Fruit fly (Drosophila melanogaster) whole organism, embryonic: ENCODE data around the gene CG31832.
A peak's percentile ranks its signal among the peaks of the same experiment; 100 is the strongest.

Source experiments
- Antp ChIP-seq: fragments of 200-800 bp; sonication (Bioruptor generic); optimal IDR thresholded peaks from 3 replicates; lab custom pipeline; 2016; ENCODE audit warnings: missing biosample characterization, missing genetic modification characterization
- Atf3 ChIP-seq: fragments of 200-800 bp; sonication (Bioruptor generic); optimal IDR thresholded peaks from 3 replicates; lab custom pipeline; 2016; ENCODE audit warnings: missing biosample characterization, missing genetic modification characterization
- BEAF-32 ChIP-seq: fragments of 200-800 bp; sonication (Bioruptor generic); optimal IDR thresholded peaks from 3 replicates; lab custom pipeline; 2017; ENCODE audit warnings: missing biosample characterization, missing genetic modification characterization, mild to moderate bottlenecking, moderate library complexity, missing genetic modification reagents
- C15 ChIP-seq: fragments of 200-800 bp; sonication (Bioruptor generic); IDR thresholded peaks from 3 replicates; pipeline ENCODE4 v1.3.6; 2022; ENCODE audit warnings: missing biosample characterization, missing genetic modification characterization
- CG1024 ChIP-seq: fragments of 200-800 bp; sonication (Bioruptor generic); IDR thresholded peaks from 2 replicates; pipeline ENCODE4 v1.3.6; 2022; ENCODE audit warnings: missing biosample characterization, missing genetic modification characterization
- CG13123 ChIP-seq: fragments of 200-800 bp; sonication (Bioruptor generic); optimal IDR thresholded peaks from 2 replicates; lab custom pipeline; 2016; ENCODE audit warnings: missing biosample characterization, missing genetic modification characterization
- CG13424 ChIP-seq: fragments of 200-800 bp; sonication (Bioruptor generic); optimal IDR thresholded peaks from 2 replicates; lab custom pipeline; 2019; ENCODE audit warnings: missing biosample characterization, mild to moderate bottlenecking, missing genetic modification characterization, moderate library complexity
- CG15601 ChIP-seq: fragments of 200-800 bp; sonication (Bioruptor generic); optimal IDR thresholded peaks from 3 replicates; lab custom pipeline; 2019; ENCODE audit warnings: missing biosample characterization, mild to moderate bottlenecking, missing genetic modification characterization, moderate library complexity
- CG17361 ChIP-seq: fragments of 200-800 bp; sonication (Bioruptor generic); IDR thresholded peaks from 3 replicates; pipeline ENCODE4 v1.3.6; 2022; ENCODE audit warnings: missing biosample characterization, missing genetic modification characterization
- CG18262 ChIP-seq: fragments of 200-800 bp; optimal IDR thresholded peaks from 3 replicates; lab custom pipeline; 2019; ENCODE audit warnings: missing biosample characterization, mild to moderate bottlenecking, missing genetic modification characterization, moderate library complexity
- CG18764 ChIP-seq: fragments of 200-800 bp; sonication (Bioruptor generic); optimal IDR thresholded peaks from 3 replicates; lab custom pipeline; 2016; ENCODE audit warnings: missing biosample characterization, missing genetic modification characterization
- CG2202 ChIP-seq: fragments of 200-800 bp; sonication (Bioruptor generic); optimal IDR thresholded peaks from 2 replicates; lab custom pipeline; 2018; ENCODE audit warnings: missing biosample characterization, mild to moderate bottlenecking, missing genetic modification characterization
- CG2678 ChIP-seq: fragments of 200-800 bp; sonication (Bioruptor generic); optimal IDR thresholded peaks from 3 replicates; lab custom pipeline; 2019; ENCODE audit warnings: missing biosample characterization, mild to moderate bottlenecking, missing genetic modification characterization, moderate library complexity
- CG3065 ChIP-seq: fragments of 200-800 bp; sonication (Bioruptor generic); optimal IDR thresholded peaks from 2 replicates; lab custom pipeline; 2016; ENCODE audit warnings: missing biosample characterization, missing genetic modification characterization
- CG31388 ChIP-seq: fragments of 200-800 bp; sonication (Bioruptor generic); optimal IDR thresholded peaks from 2 replicates; lab custom pipeline; 2016; ENCODE audit warnings: missing biosample characterization, missing genetic modification characterization
- CG31441 ChIP-seq: fragments of 200-800 bp; sonication (Bioruptor generic); IDR thresholded peaks from 2 replicates; pipeline ENCODE4 v1.3.6; 2022; ENCODE audit warnings: missing biosample characterization, missing genetic modification characterization
- CG42726 ChIP-seq: fragments of 200-800 bp; sonication (Bioruptor generic); IDR thresholded peaks from 2 replicates; pipeline ENCODE4 v1.3.6; 2022; ENCODE audit warnings: missing biosample characterization, missing genetic modification characterization; ENCODE audit not compliant: partially characterized antibody
- CG4820 ChIP-seq: fragments of 200-800 bp; sonication (Bioruptor generic); optimal IDR thresholded peaks from 3 replicates; lab custom pipeline; 2016; ENCODE audit warnings: missing biosample characterization, missing genetic modification characterization
- CG5245 ChIP-seq: fragments of 200-800 bp; sonication (Bioruptor generic); optimal IDR thresholded peaks from 3 replicates; lab custom pipeline; 2016; ENCODE audit warnings: missing biosample characterization, missing genetic modification characterization
- CG6689 ChIP-seq: fragments of 200-800 bp; sonication (Bioruptor generic); IDR thresholded peaks from 2 replicates; pipeline ENCODE4 v1.3.6; 2022; ENCODE audit warnings: missing biosample characterization, missing genetic modification characterization
- CG7556 ChIP-seq: fragments of 200-800 bp; sonication (Bioruptor generic); optimal IDR thresholded peaks from 2 replicates; lab custom pipeline; 2017; ENCODE audit warnings: missing biosample characterization, mild to moderate bottlenecking, missing genetic modification characterization
- CG7928 ChIP-seq: fragments of 200-800 bp; sonication (Bioruptor generic); optimal IDR thresholded peaks from 2 replicates; lab custom pipeline; 2017; ENCODE audit warnings: missing biosample characterization, mild to moderate bottlenecking, missing genetic modification characterization
- CG8944 ChIP-seq: fragments of 200-800 bp; sonication (Bioruptor generic); optimal IDR thresholded peaks from 3 replicates; lab custom pipeline; 2016; ENCODE audit warnings: missing biosample characterization, missing genetic modification characterization
- Chrac-16 ChIP-seq: fragments of 200-800 bp; sonication (Bioruptor generic); optimal IDR thresholded peaks from 3 replicates; lab custom pipeline; 2016; ENCODE audit warnings: missing biosample characterization, missing genetic modification characterization
- H15 ChIP-seq: fragments of 200-800 bp; sonication (Bioruptor generic); IDR thresholded peaks from 3 replicates; pipeline ENCODE4 v1.3.6; 2022; ENCODE audit warnings: missing biosample characterization, missing genetic modification characterization
- Hsf ChIP-seq: fragments of 200-800 bp; sonication (Bioruptor generic); optimal IDR thresholded peaks from 3 replicates; lab custom pipeline; 2016; ENCODE audit warnings: missing biosample characterization, missing genetic modification characterization
- Jarid2 ChIP-seq: fragments of 200-800 bp; sonication (Bioruptor generic); optimal IDR thresholded peaks from 3 replicates; lab custom pipeline; 2017; ENCODE audit warnings: mild to moderate bottlenecking, missing biosample characterization, missing genetic modification reagents, missing genetic modification characterization
- Lhr ChIP-seq: fragments of 200-800 bp; sonication (Bioruptor generic); optimal IDR thresholded peaks from 3 replicates; lab custom pipeline; 2017; ENCODE audit warnings: mild to moderate bottlenecking, missing biosample characterization, missing genetic modification reagents, missing genetic modification characterization
- Meics ChIP-seq: fragments of 200-800 bp; sonication (Bioruptor generic); optimal IDR thresholded peaks from 2 replicates; lab custom pipeline; 2017; ENCODE audit warnings: missing biosample characterization, mild to moderate bottlenecking, missing genetic modification characterization
- Mes4 ChIP-seq: fragments of 200-800 bp; sonication (Bioruptor generic); optimal IDR thresholded peaks from 2 replicates; lab custom pipeline; 2016; ENCODE audit warnings: missing biosample characterization, missing genetic modification characterization
- Nf-YC ChIP-seq: fragments of 200-800 bp; optimal IDR thresholded peaks from 3 replicates; lab custom pipeline; 2019; ENCODE audit warnings: missing biosample characterization, mild to moderate bottlenecking, missing genetic modification characterization, moderate library complexity
- Sin3A ChIP-seq: fragments of >200 bp; optimal IDR thresholded peaks from 2 replicates; lab custom pipeline; 2018
- ac ChIP-seq: fragments of 200-800 bp; sonication (Bioruptor generic); optimal IDR thresholded peaks from 3 replicates; lab custom pipeline; 2017; ENCODE audit warnings: missing biosample characterization, mild to moderate bottlenecking, missing genetic modification characterization
- bcd ChIP-seq: fragments of 200-800 bp; sonication (Bioruptor generic); optimal IDR thresholded peaks from 2 replicates; lab custom pipeline; 2017; ENCODE audit warnings: missing biosample characterization, mild to moderate bottlenecking, missing genetic modification characterization
- chn ChIP-seq: fragments of 200-800 bp; sonication (Bioruptor generic); optimal IDR thresholded peaks from 2 replicates; lab custom pipeline; 2016; ENCODE audit warnings: missing biosample characterization, missing genetic modification characterization
- cwo ChIP-seq: fragments of 200-800 bp; sonication (Bioruptor generic); optimal IDR thresholded peaks from 3 replicates; lab custom pipeline; 2017; ENCODE audit warnings: missing biosample characterization, missing genetic modification characterization, mild to moderate bottlenecking, moderate library complexity, missing genetic modification reagents
- dan ChIP-seq: fragments of 200-800 bp; sonication (Bioruptor generic); IDR thresholded peaks from 2 replicates; pipeline ENCODE4 v1.3.6; 2022; ENCODE audit warnings: missing biosample characterization, missing genetic modification characterization
- dimm ChIP-seq: fragments of 200-800 bp; sonication (Bioruptor generic); IDR thresholded peaks from 2 replicates; pipeline ENCODE4 v1.3.6; 2022; ENCODE audit warnings: missing biosample characterization, missing genetic modification characterization
- fd3F ChIP-seq: fragments of 200-800 bp; sonication (Bioruptor generic); optimal IDR thresholded peaks from 2 replicates; lab custom pipeline; 2018; ENCODE audit warnings: missing biosample characterization, mild to moderate bottlenecking, missing genetic modification characterization, moderate library complexity
- gcm2 ChIP-seq: fragments of 200-800 bp; sonication (Bioruptor generic); optimal IDR thresholded peaks from 2 replicates; lab custom pipeline; 2016; ENCODE audit warnings: missing biosample characterization, missing genetic modification characterization
- ham ChIP-seq: fragments of 200-800 bp; sonication (Bioruptor generic); IDR thresholded peaks from 2 replicates; pipeline ENCODE4 v1.3.6; 2022; ENCODE audit warnings: missing biosample characterization, missing genetic modification characterization
- hb ChIP-seq: fragments of 200-800 bp; sonication (Bioruptor generic); IDR thresholded peaks from 3 replicates; pipeline ENCODE4 v1.3.6; 2022; ENCODE audit warnings: missing biosample characterization, missing genetic modification characterization; ENCODE audit not compliant: partially characterized antibody
- ind ChIP-seq: fragments of 200-800 bp; sonication (Bioruptor generic); optimal IDR thresholded peaks from 3 replicates; lab custom pipeline; 2016; ENCODE audit warnings: missing biosample characterization, missing genetic modification characterization
- mam ChIP-seq: fragments of 200-800 bp; sonication (Bioruptor generic); optimal IDR thresholded peaks from 3 replicates; lab custom pipeline; 2016; ENCODE audit warnings: missing biosample characterization, missing genetic modification characterization
- mirr ChIP-seq: fragments of 200-800 bp; sonication (Bioruptor generic); optimal IDR thresholded peaks from 3 replicates; lab custom pipeline; 2018; ENCODE audit warnings: missing biosample characterization, mild to moderate bottlenecking, missing genetic modification characterization
- nmo ChIP-seq: fragments of 200-800 bp; sonication (Bioruptor generic); optimal IDR thresholded peaks from 2 replicates; lab custom pipeline; 2018; ENCODE audit warnings: missing biosample characterization, mild to moderate bottlenecking, missing genetic modification characterization, moderate library complexity
- oc ChIP-seq: fragments of 200-800 bp; sonication (Bioruptor generic); optimal IDR thresholded peaks from 2 replicates; lab custom pipeline; 2018; ENCODE audit warnings: missing biosample characterization, mild to moderate bottlenecking, missing genetic modification characterization, moderate library complexity
- pita ChIP-seq: fragments of 200-800 bp; sonication (Bioruptor generic); optimal IDR thresholded peaks from 2 replicates; lab custom pipeline; 2017; ENCODE audit warnings: missing biosample characterization, mild to moderate bottlenecking, missing genetic modification characterization
- prd ChIP-seq, 3 experiments: fragments of >200 bp in 2 of 3; fragments of 200-800 bp in 1 of 3; sonication (Bioruptor generic) in 1 of 3; optimal IDR thresholded peaks in 2 of 3; IDR thresholded peaks in 1 of 3; 2 replicates in 2 of 3; 3 replicates in 1 of 3; pipeline versions ENCODE4 v1.3.6 to Lab custom; 2017 to 2022; ENCODE audit warnings: missing biosample characterization in 1 of 3, missing genetic modification characterization in 1 of 3
- psq ChIP-seq: fragments of 200-800 bp; sonication (Bioruptor generic); optimal IDR thresholded peaks from 2 replicates; lab custom pipeline; 2017; ENCODE audit warnings: missing biosample characterization, missing genetic modification characterization
- scrt ChIP-seq: fragments of 200-800 bp; sonication (Bioruptor generic); optimal IDR thresholded peaks from 2 replicates; lab custom pipeline; 2018; ENCODE audit warnings: missing biosample characterization, mild to moderate bottlenecking, missing genetic modification characterization, moderate library complexity

CG31832 gene

dm6 chr2L:15067832-15068231 lies 36.3 kb upstream of the CG31832 start (continued):
- TF ChIP-seq pita (GFP tag; lab: Kevin White, UChicago) (no peak), CG31388 (GFP tag; lab: Kevin White, UChicago) (no peak), ind (GFP tag; lab: Kevin White, UChicago) (no peak), dan (GFP tag; lab: Robert Waterston, UW) (no peak), chn (GFP tag; lab: Kevin White, UChicago) (peak; percentile 21), CG5245 (GFP tag; lab: Kevin White, UChicago) (no peak), nmo (peak; percentile 59), CG7928 (GFP tag; lab: Kevin White, UChicago) (peak; percentile 52), CG15601 (tag; lab: Kevin White, UChicago) (peak; percentile 54), CG6689 (GFP tag; lab: Robert Waterston, UW) (no peak), CG4820 (GFP tag; lab: Kevin White, UChicago) (peak; percentile 25), CG8944 (no peak), CG7556 (no peak), Lhr (peak; percentile 78), CG3065 (GFP tag; lab: Kevin White, UChicago) (no peak), Hsf (peak; percentile 27), Chrac-16 (GFP tag; lab: Kevin White, UChicago) (peak; percentile 19), ham (no peak), prd (optimal IDR thresholded peaks at IDR 0.05; lab: Kevin White, UChicago) (no peak), prd (GFP tag; IDR thresholded peaks at IDR 0.05; lab: Robert Waterston, UW) (no peak), CG42726 (peak; percentile 86), psq (peak; percentile 49), CG17361 (GFP tag; lab: Robert Waterston, UW) (peak; percentile 50; the same call in 2 of the 3 replicates), CG13123 (GFP tag; lab: Kevin White, UChicago) (no peak), dimm (no peak), C15 (GFP tag; lab: Robert Waterston, UW) (no peak), Atf3 (GFP tag; lab: Kevin White, UChicago) (no peak), fd3F (GFP tag; lab: Kevin White, UChicago) (no peak), CG18764 (GFP tag; lab: Kevin White, UChicago) (no peak), scrt (GFP tag; lab: Kevin White, UChicago) (peak; percentile 55), Sin3A (peak; percentile 40), mam (GFP tag; lab: Kevin White, UChicago) (peak; percentile 38), CG18262 (tag; lab: Kevin White, UChicago) (no peak), ac (GFP tag; lab: Kevin White, UChicago) (no peak), bcd (GFP tag; lab: Kevin White, UChicago) (peak; percentile 4), Meics (peak; percentile 8), Mes4 (GFP tag; lab: Kevin White, UChicago) (peak; percentile 17), oc (no peak), CG2202 (tag; lab: Kevin White, UChicago) (no peak), Nf-YC (tag; lab: Kevin White, UChicago) (peak; percentile 45), CG2678 (tag; lab: Kevin White, UChicago) (no peak), hb (GFP tag; lab: Robert Waterston, UW) (peak; percentile 75; the same call in 2 of the 3 replicates), CG31441 (GFP tag; lab: Robert Waterston, UW) (0 out of 2 replicates have a peak, but pooled peaks have one; percentile 26), cwo (GFP tag; lab: Kevin White, UChicago) (peak; percentile 99), Jarid2 (no peak), mirr (GFP tag; lab: Kevin White, UChicago) (peak; percentile 77), CG1024 (no peak), BEAF-32 (GFP tag; lab: Kevin White, UChicago) (peak; percentile 91), Antp (GFP tag; lab: Kevin White, UChicago) (no peak), H15 (GFP tag; lab: Robert Waterston, UW) (no peak), CG13424 (tag; lab: Kevin White, UChicago) (peak; percentile 32), gcm2 (GFP tag; lab: Kevin White, UChicago) (no peak)
